Worm (Caenorhabditis elegans) whole organism, L2 larva: ENCODE results near the gene C18A3.11.

Experiments used
- R02D3.7 ChIP-seq: fragments of 150-350 bp; optimal IDR thresholded peaks from 2 replicates; lab custom pipeline; 2014; ENCODE audit warnings: missing biosample characterization, missing genetic modification characterization
- ZK546.5 ChIP-seq: sonication (generic microtip); optimal IDR thresholded peaks from 2 replicates; lab custom pipeline; 2017; ENCODE audit warnings: missing biosample characterization, missing genetic modification characterization
- ama-1 ChIP-seq: fragments of 150-350 bp; optimal IDR thresholded peaks from 2 replicates; lab custom pipeline; 2018; ENCODE audit warnings: inconsistent platforms
- ceh-82 ChIP-seq: fragments of 150-350 bp; optimal IDR thresholded peaks from 2 replicates; lab custom pipeline; 2014; ENCODE audit warnings: missing biosample characterization, missing genetic modification characterization
- elt-3 ChIP-seq: sonication (generic microtip); optimal IDR thresholded peaks from 2 replicates; lab custom pipeline; 2017; ENCODE audit warnings: missing biosample characterization, missing genetic modification characterization
- lin-39 ChIP-seq: fragments of 150-350 bp; optimal IDR thresholded peaks from 2 replicates; lab custom pipeline; 2014; ENCODE audit warnings: missing biosample characterization, missing genetic modification reagents, missing genetic modification characterization
- sem-4 ChIP-seq: fragments of 150-350 bp; optimal IDR thresholded peaks from 2 replicates; lab custom pipeline; 2014; ENCODE audit warnings: missing biosample characterization, missing genetic modification reagents, missing genetic modification characterization

- no peak for TF ChIP-seq ZK546.5 (tag; lab: Kevin White, UChicago)
- no peak for TF ChIP-seq sem-4 (tag; lab: Kevin White, UChicago)
- no peak for TF ChIP-seq ceh-82 (tag; lab: Kevin White, UChicago)
- no peak for TF ChIP-seq elt-3 (tag; lab: Kevin White, UChicago)
- TF ChIP-seq lin-39 (tag; lab: Kevin White, UChicago), result no peak
- no peak for TF ChIP-seq ama-1 (lab: Kevin White, UChicago)
- no peak for TF ChIP-seq R02D3.7 (tag; lab: Kevin White, UChicago)
Observed at ce11 chrII:5748395-5748794, 17.6 kb downstream of the C18A3.11 start.
